Fruit fly (Drosophila melanogaster) whole organism, embryonic: ENCODE results near the gene CG11898.

Source experiments
- Bteb2 ChIP-seq: fragments of 200-800 bp; sonication (Bioruptor generic); optimal IDR thresholded peaks from 2 replicates; lab custom pipeline; 2016; ENCODE audit warnings: missing biosample characterization, missing genetic modification characterization
- CG10321 ChIP-seq: fragments of 200-800 bp; sonication (Bioruptor generic); IDR thresholded peaks from 2 replicates; pipeline ENCODE4 v1.3.6; 2022; ENCODE audit warnings: missing biosample characterization, missing genetic modification characterization
- CG10654 ChIP-seq: fragments of 200-800 bp; sonication (Bioruptor generic); optimal IDR thresholded peaks from 2 replicates; lab custom pipeline; 2016; ENCODE audit warnings: missing biosample characterization, missing genetic modification characterization
- CG11723 ChIP-seq: fragments of 200-800 bp; sonication (Bioruptor generic); optimal IDR thresholded peaks from 2 replicates; lab custom pipeline; 2017; ENCODE audit warnings: missing biosample characterization, mild to moderate bottlenecking, missing genetic modification characterization
- CG13296 ChIP-seq: fragments of 200-800 bp; sonication (Bioruptor generic); optimal IDR thresholded peaks from 3 replicates; lab custom pipeline; 2018; ENCODE audit warnings: missing biosample characterization, mild to moderate bottlenecking, missing genetic modification characterization
- CG14965 ChIP-seq: fragments of 200-800 bp; sonication (Bioruptor generic); optimal IDR thresholded peaks from 2 replicates; lab custom pipeline; 2016; ENCODE audit warnings: missing biosample characterization, missing genetic modification characterization, borderline replicate concordance
- CG15011 ChIP-seq: fragments of 200-800 bp; sonication (Bioruptor generic); optimal IDR thresholded peaks from 3 replicates; lab custom pipeline; 2018; ENCODE audit warnings: missing biosample characterization, mild to moderate bottlenecking, missing genetic modification characterization
- CG15601 ChIP-seq: fragments of 200-800 bp; sonication (Bioruptor generic); optimal IDR thresholded peaks from 3 replicates; lab custom pipeline; 2019; ENCODE audit warnings: missing biosample characterization, mild to moderate bottlenecking, missing genetic modification characterization, moderate library complexity
- CG17186 ChIP-seq: fragments of 200-800 bp; sonication (Bioruptor generic); optimal IDR thresholded peaks from 3 replicates; lab custom pipeline; 2017; ENCODE audit warnings: missing biosample characterization, missing genetic modification reagents, missing genetic modification characterization
- CG17385 ChIP-seq: fragments of 200-800 bp; sonication (Bioruptor generic); optimal IDR thresholded peaks from 3 replicates; lab custom pipeline; 2018; ENCODE audit warnings: missing biosample characterization, mild to moderate bottlenecking, missing genetic modification characterization
- CG17802 ChIP-seq: fragments of 200-800 bp; sonication (Bioruptor generic); optimal IDR thresholded peaks from 2 replicates; lab custom pipeline; 2018; ENCODE audit warnings: missing biosample characterization, mild to moderate bottlenecking, missing genetic modification characterization, moderate library complexity
- CG17912 ChIP-seq: fragments of 200-800 bp; sonication (Bioruptor generic); optimal IDR thresholded peaks from 2 replicates; lab custom pipeline; 2018; ENCODE audit warnings: missing biosample characterization, mild to moderate bottlenecking, missing genetic modification characterization
- CG2120 ChIP-seq: fragments of 200-800 bp; sonication (Bioruptor generic); optimal IDR thresholded peaks from 3 replicates; lab custom pipeline; 2016; ENCODE audit warnings: missing biosample characterization, missing genetic modification characterization
- CG2199 ChIP-seq: fragments of 200-800 bp; sonication (Bioruptor generic); IDR thresholded peaks from 3 replicates; pipeline ENCODE4 v1.3.6; 2022; ENCODE audit warnings: missing biosample characterization, missing genetic modification characterization
- CG3281 ChIP-seq: fragments of 200-800 bp; sonication (Bioruptor generic); optimal IDR thresholded peaks from 3 replicates; lab custom pipeline; 2017; ENCODE audit warnings: missing biosample characterization, mild to moderate bottlenecking, missing genetic modification characterization
- CG34376 ChIP-seq: fragments of 200-800 bp; sonication (Bioruptor generic); optimal IDR thresholded peaks from 2 replicates; lab custom pipeline; 2018; ENCODE audit warnings: missing biosample characterization, mild to moderate bottlenecking, missing genetic modification characterization
- CG5953 ChIP-seq: fragments of 200-800 bp; sonication (Bioruptor generic); IDR thresholded peaks from 2 replicates; pipeline ENCODE4 v1.3.6; 2022; ENCODE audit warnings: missing biosample characterization, missing genetic modification characterization
- CG7271 ChIP-seq: fragments of 200-800 bp; sonication (Bioruptor generic); optimal IDR thresholded peaks from 2 replicates; lab custom pipeline; 2018; ENCODE audit warnings: missing biosample characterization, mild to moderate bottlenecking, missing genetic modification characterization, moderate library complexity
- CG7987 ChIP-seq: fragments of 200-800 bp; sonication (Bioruptor generic); optimal IDR thresholded peaks from 2 replicates; lab custom pipeline; 2018; ENCODE audit warnings: missing biosample characterization, mild to moderate bottlenecking, missing genetic modification characterization, moderate library complexity
- CoRest ChIP-seq: fragments of 200-800 bp; sonication (Bioruptor generic); optimal IDR thresholded peaks from 3 replicates; lab custom pipeline; 2018; ENCODE audit warnings: missing biosample characterization, mild to moderate bottlenecking, missing genetic modification characterization, moderate library complexity
- Dad ChIP-seq: fragments of 200-800 bp; sonication (Bioruptor generic); optimal IDR thresholded peaks from 3 replicates; lab custom pipeline; 2016; ENCODE audit warnings: missing biosample characterization, missing genetic modification characterization
- Deaf1 ChIP-seq: fragments of 200-800 bp; optimal IDR thresholded peaks from 3 replicates; lab custom pipeline; 2019; ENCODE audit warnings: missing biosample characterization, mild to moderate bottlenecking, missing genetic modification characterization, moderate library complexity
- Dip3 ChIP-seq: fragments of 200-800 bp; sonication (Bioruptor generic); optimal IDR thresholded peaks from 3 replicates; lab custom pipeline; 2016; ENCODE audit warnings: missing biosample characterization, missing genetic modification characterization
- Ets97D ChIP-seq: fragments of 200-800 bp; sonication (Bioruptor generic); optimal IDR thresholded peaks from 3 replicates; lab custom pipeline; 2016; ENCODE audit warnings: missing biosample characterization, missing genetic modification characterization
- Hey ChIP-seq: fragments of 200-800 bp; sonication (Bioruptor generic); optimal IDR thresholded peaks from 3 replicates; lab custom pipeline; 2018; ENCODE audit warnings: missing biosample characterization, mild to moderate bottlenecking, missing genetic modification characterization
- HmgZ ChIP-seq: fragments of 200-800 bp; sonication (Bioruptor generic); optimal IDR thresholded peaks from 2 replicates; lab custom pipeline; 2018; ENCODE audit warnings: missing biosample characterization, mild to moderate bottlenecking, missing genetic modification characterization
- Kr ChIP-seq: fragments of 200-800 bp; sonication (Bioruptor generic); optimal IDR thresholded peaks from 2 replicates; lab custom pipeline; 2017; ENCODE audit warnings: missing biosample characterization, mild to moderate bottlenecking, missing genetic modification characterization
- MBD-R2 ChIP-seq: fragments of 200-800 bp; sonication (Bioruptor generic); IDR thresholded peaks from 2 replicates; pipeline ENCODE4 v1.3.6; 2022; ENCODE audit warnings: missing biosample characterization, missing genetic modification characterization
- Meics ChIP-seq: fragments of 200-800 bp; sonication (Bioruptor generic); optimal IDR thresholded peaks from 2 replicates; lab custom pipeline; 2017; ENCODE audit warnings: missing biosample characterization, mild to moderate bottlenecking, missing genetic modification characterization
- Myb ChIP-seq: fragments of 200-800 bp; sonication (Bioruptor generic); optimal IDR thresholded peaks from 2 replicates; lab custom pipeline; 2016; ENCODE audit warnings: missing biosample characterization, missing genetic modification characterization
- Poxn ChIP-seq: fragments of 200-800 bp; sonication (Bioruptor generic); IDR thresholded peaks from 2 replicates; pipeline ENCODE4 v1.3.6; 2022; ENCODE audit warnings: missing biosample characterization, missing genetic modification characterization
- Rfx ChIP-seq: fragments of 200-800 bp; sonication (Bioruptor generic); IDR thresholded peaks from 2 replicates; pipeline ENCODE4 v1.3.6; 2022; ENCODE audit warnings: missing biosample characterization, missing genetic modification characterization
- Sin3A ChIP-seq: fragments of >200 bp; optimal IDR thresholded peaks from 2 replicates; lab custom pipeline; 2018
- az2 ChIP-seq: fragments of 200-800 bp; sonication (Bioruptor generic); optimal IDR thresholded peaks from 3 replicates; lab custom pipeline; 2016; ENCODE audit warnings: missing biosample characterization, missing genetic modification characterization
- cg ChIP-seq: fragments of 200-800 bp; sonication (Bioruptor generic); optimal IDR thresholded peaks from 3 replicates; lab custom pipeline; 2019; ENCODE audit warnings: missing biosample characterization, mild to moderate bottlenecking, missing genetic modification characterization, moderate library complexity
- chif ChIP-seq, 2 experiments: fragments of 200-800 bp; sonication (Bioruptor generic); optimal IDR thresholded peaks; 3 replicates each; lab custom pipeline; 2016; ENCODE audit warnings: missing biosample characterization in 2 of 2, missing genetic modification characterization in 2 of 2
- chinmo ChIP-seq: fragments of 200-800 bp; sonication (Bioruptor generic); IDR thresholded peaks from 4 replicates; pipeline ENCODE4 v1.3.6; 2022; ENCODE audit warnings: missing biosample characterization, missing genetic modification characterization; ENCODE audit not compliant: partially characterized antibody
- crp ChIP-seq, 2 experiments: fragments of 200-800 bp; sonication (Bioruptor generic); optimal IDR thresholded peaks; 2 replicates in 1 of 2; 3 replicates in 1 of 2; lab custom pipeline; 2017; ENCODE audit warnings: missing biosample characterization in 2 of 2, missing genetic modification characterization in 2 of 2, mild to moderate bottlenecking in 1 of 2, moderate library complexity in 1 of 2
- disco-r ChIP-seq: fragments of 200-800 bp; sonication (Bioruptor generic); optimal IDR thresholded peaks from 2 replicates; lab custom pipeline; 2016; ENCODE audit warnings: missing biosample characterization, missing genetic modification characterization
- ems ChIP-seq: fragments of 200-800 bp; sonication (Bioruptor generic); optimal IDR thresholded peaks from 3 replicates; lab custom pipeline; 2016; ENCODE audit warnings: missing biosample characterization, missing genetic modification characterization
- eve ChIP-seq, 2 experiments: fragments of >200 bp; optimal IDR thresholded peaks; 2 replicates each; lab custom pipeline; 2017; ENCODE audit warnings: missing biosample characterization in 2 of 2, missing genetic modification characterization in 2 of 2
- fd64A ChIP-seq: fragments of 200-800 bp; sonication (Bioruptor generic); optimal IDR thresholded peaks from 3 replicates; lab custom pipeline; 2018; ENCODE audit warnings: missing biosample characterization, mild to moderate bottlenecking, missing genetic modification characterization
- fu2 ChIP-seq: fragments of 200-800 bp; sonication (Bioruptor generic); optimal IDR thresholded peaks from 2 replicates; lab custom pipeline; 2016; ENCODE audit warnings: missing biosample characterization, missing genetic modification characterization
- gem ChIP-seq: fragments of 200-800 bp; sonication (Bioruptor generic); optimal IDR thresholded peaks from 2 replicates; lab custom pipeline; 2019; ENCODE audit warnings: missing biosample characterization, mild to moderate bottlenecking, missing genetic modification characterization, moderate library complexity
- inv ChIP-seq: fragments of 200-800 bp; sonication (Bioruptor generic); IDR thresholded peaks from 2 replicates; pipeline ENCODE4 v1.3.6; 2022; ENCODE audit warnings: missing biosample characterization, missing genetic modification characterization; ENCODE audit not compliant: partially characterized antibody
- phol ChIP-seq: fragments of 200-800 bp; sonication (Bioruptor generic); optimal IDR thresholded peaks from 3 replicates; lab custom pipeline; 2018; ENCODE audit warnings: missing biosample characterization, mild to moderate bottlenecking, missing genetic modification characterization, moderate library complexity
- vfl ChIP-seq: fragments of 200-800 bp; sonication (Bioruptor generic); optimal IDR thresholded peaks from 2 replicates; lab custom pipeline; 2016; ENCODE audit warnings: missing biosample characterization, missing genetic modification characterization
- wdn ChIP-seq: fragments of 200-800 bp; sonication (Bioruptor generic); IDR thresholded peaks from 2 replicates; pipeline ENCODE4 v1.3.6; 2022; ENCODE audit warnings: missing biosample characterization, missing genetic modification characterization

The CG11898 gene

dm6 chr3R:29138407-29138806, 27.0 kb upstream of the CG11898 start, which contains the start of the genes Alg13 and superdeath (continued):
- TF ChIP-seq CG15011 (GFP tag; lab: Kevin White, UChicago) (no peak), Sin3A (lab: Kevin White, UChicago) (no peak), ems (GFP tag; lab: Kevin White, UChicago) (no peak), CG11723 (GFP tag; lab: Kevin White, UChicago) (no peak), Meics (no peak), CG7271 (no peak), CG2120 (no peak), CG34376 (GFP tag; lab: Kevin White, UChicago) (peak; percentile 1), CG10321 (GFP tag; lab: Robert Waterston, UW) (no peak), fu2 (GFP tag; lab: Kevin White, UChicago) (no peak), cg (GFP tag; lab: Kevin White, UChicago) (no peak), Deaf1 (tag; lab: Kevin White, UChicago) (no peak), eve (GFP tag; optimal IDR thresholded peaks at IDR 0.05; lab: Kevin White, UChicago) (no peak), Hey (no peak), Kr (GFP tag; lab: Kevin White, UChicago) (no peak), phol (tag; lab: Kevin White, UChicago) (peak; percentile 7), CG17385 (GFP tag; lab: Kevin White, UChicago) (peak; percentile 95), Bteb2 (GFP tag; lab: Kevin White, UChicago) (no peak), wdn (GFP tag; lab: Robert Waterston, UW) (no peak), az2 (GFP tag; lab: Kevin White, UChicago) (no peak), Myb (GFP tag; lab: Kevin White, UChicago) (peak; percentile 92), chif (GFP tag; optimal IDR thresholded peaks at IDR 0.05; lab: Kevin White, UChicago) (no peak), crp (GFP tag; optimal IDR thresholded peaks at IDR 0.05; lab: Kevin White, UChicago) (peak in 1 of 2 experiments; percentile 85), vfl (GFP tag; lab: Kevin White, UChicago) (no peak), chinmo (no peak), Dad (no peak), gem (tag; lab: Kevin White, UChicago) (no peak), CG3281 (GFP tag; lab: Kevin White, UChicago) (no peak), CG15601 (tag; lab: Kevin White, UChicago) (peak; percentile 17), CoRest (tag; lab: Kevin White, UChicago) (peak; percentile 12), CG17802 (tag; lab: Kevin White, UChicago) (no peak), CG14965 (GFP tag; lab: Kevin White, UChicago) (no peak), CG17186 (peak; percentile 49), inv (GFP tag; lab: Robert Waterston, UW) (no peak), Rfx (GFP tag; lab: Robert Waterston, UW) (no peak), CG7987 (GFP tag; lab: Kevin White, UChicago) (peak; percentile 15), MBD-R2 (peak; percentile 82), CG10654 (GFP tag; lab: Kevin White, UChicago) (no peak), Poxn (GFP tag; lab: Robert Waterston, UW) (no peak), fd64A (GFP tag; lab: Kevin White, UChicago) (peak; percentile 22), CG5953 (GFP tag; lab: Robert Waterston, UW) (no peak), disco-r (GFP tag; lab: Kevin White, UChicago) (no peak), Ets97D (GFP tag; lab: Kevin White, UChicago) (peak; percentile 23), HmgZ (tag; lab: Kevin White, UChicago) (peak; percentile 33), CG17912 (no peak), CG13296 (GFP tag; lab: Kevin White, UChicago) (peak; percentile 23), Dip3 (no peak), CG2199 (GFP tag; lab: Robert Waterston, UW) (0 out of 3 replicates have a peak, but pooled peaks have one; percentile 8)
